Worm (Caenorhabditis elegans): ENCODE data around the gene fbxo-11.2.

DNA sequence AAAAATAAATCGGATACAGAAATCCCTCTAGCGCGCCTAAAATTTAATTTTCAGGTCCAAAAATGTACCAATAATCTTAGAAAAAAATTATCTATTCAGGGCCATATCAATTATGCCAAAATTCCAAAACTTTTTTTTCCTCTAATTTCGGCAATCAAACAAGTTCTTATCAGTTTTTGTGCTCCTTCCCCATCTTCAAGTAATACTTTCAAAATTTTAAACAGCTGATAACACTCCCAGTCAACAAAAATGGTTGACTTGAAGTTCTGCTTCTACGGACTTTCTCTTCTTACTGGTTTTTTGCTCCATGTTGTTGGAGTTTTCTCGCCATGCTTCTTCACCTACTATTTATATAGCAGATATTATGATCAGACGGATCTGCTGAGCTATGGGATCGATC is 32.3 kb downstream of the fbxo-11.2 start, which contains the start of gene clc-23:
- TF ChIP-seq lin-15B (tag; optimal IDR thresholded peaks at IDR 0.05) (no peak), pqm-1 (tag; optimal IDR thresholded peaks at IDR 0.05) (no peak), sptf-1 (tag; optimal IDR thresholded peaks at IDR 0.05) (no peak), mab-9 (GFP tag; IDR thresholded peaks at IDR 0.05) (no peak)

All from whole organism, L1 larva.